Worm (Caenorhabditis elegans): ENCODE results near the gene B0304.2.

- TF ChIP-seq ceh-22 (tag; optimal IDR thresholded peaks at IDR 0.05) (no peak), pha-4 (tag; optimal IDR thresholded peaks at IDR 0.05) (no peak), tbx-2 (tag; optimal IDR thresholded peaks at IDR 0.05) (no peak)
Observed at ce11 chrII:4531880-4532279, 8.5 kb downstream of the B0304.2 start, which contains the start of gene sra-32.
